Fruit fly (Drosophila melanogaster) whole organism: ENCODE results near the gene dpr20.

Experiments
- CG8478 ChIP-seq: fragments of >200 bp; optimal IDR thresholded peaks from 2 replicates; lab custom pipeline; 2018; ENCODE audit warnings: inconsistent platforms
- Dll ChIP-seq: fragments of >200 bp; optimal IDR thresholded peaks from 2 replicates; lab custom pipeline; 2017
- EcR ChIP-seq, 2 experiments: fragments of >200 bp; optimal IDR thresholded peaks; 2 replicates each; lab custom pipeline; 2017; ENCODE audit warnings: missing biosample characterization in 2 of 2, missing genetic modification characterization in 2 of 2, missing genetic modification reagents in 2 of 2
- pan ChIP-seq: fragments of >200 bp; optimal IDR thresholded peaks from 2 replicates; lab custom pipeline; 2017
- psq ChIP-seq: fragments of >200 bp; optimal IDR thresholded peaks from 2 replicates; lab custom pipeline; 2017
- usp ChIP-seq: fragments of >200 bp; optimal IDR thresholded peaks from 2 replicates; lab custom pipeline; 2017; ENCODE audit warnings: missing biosample characterization, missing genetic modification characterization, mixed read lengths

DNA sequence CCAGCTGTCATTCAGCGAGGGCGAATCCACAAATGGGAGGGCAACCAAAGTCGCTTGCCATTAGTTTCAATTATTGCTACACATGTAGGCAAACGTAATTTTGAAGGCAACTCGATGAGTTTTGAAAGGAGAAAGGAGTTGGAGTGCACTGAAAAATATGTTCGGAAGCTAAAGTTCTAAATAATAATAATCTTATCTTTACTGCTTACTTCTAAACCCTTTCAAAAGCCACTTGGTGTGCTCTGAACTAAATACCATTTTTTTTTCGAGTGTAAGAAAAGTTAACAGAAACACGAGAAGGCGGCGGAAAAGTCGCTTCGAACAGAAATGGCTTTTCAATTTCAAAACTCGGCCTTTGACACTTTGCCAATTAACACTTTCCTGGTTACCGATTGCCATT is 13.4 kb downstream of the dpr20 start, which contains the start of gene Cep290:
- TF ChIP-seq usp (GFP tag; lab: Kevin White, UChicago) (no peak), CG8478 (lab: Kevin White, UChicago) (no peak), EcR (GFP tag; optimal IDR thresholded peaks at IDR 0.05; lab: Kevin White, UChicago) (no peak), psq (lab: Kevin White, UChicago) (no peak), pan (no peak), Dll (lab: Kevin White, UChicago) (no peak)
